Fruit fly (Drosophila melanogaster) whole organism, wandering third instar larva: ENCODE results near the gene CG12502.

Experiments used
- Abd-B ChIP-seq: fragments of >200 bp; optimal IDR thresholded peaks from 2 replicates; lab custom pipeline; 2017; ENCODE audit warnings: missing biosample characterization, missing genetic modification characterization
- CG32264 ChIP-seq: fragments of 200-800 bp; sonication (Bioruptor generic); optimal IDR thresholded peaks from 2 replicates; lab custom pipeline; 2016; ENCODE audit warnings: missing biosample characterization, missing genetic modification characterization
- CG9705 ChIP-seq: fragments of 200-800 bp; sonication (Bioruptor generic); optimal IDR thresholded peaks from 2 replicates; lab custom pipeline; 2018; ENCODE audit warnings: missing biosample characterization, mild to moderate bottlenecking, missing genetic modification characterization
- CrebA ChIP-seq: fragments of 200-800 bp; sonication (Bioruptor generic); optimal IDR thresholded peaks from 2 replicates; lab custom pipeline; 2016; ENCODE audit warnings: missing biosample characterization, mild to moderate bottlenecking, missing genetic modification characterization, borderline replicate concordance
- Dfd ChIP-seq: fragments of >200 bp; optimal IDR thresholded peaks from 2 replicates; lab custom pipeline; 2017; ENCODE audit warnings: missing biosample characterization, missing genetic modification characterization
- Dif ChIP-seq: fragments of 200-275, 200-300 bp; sonication (Bioruptor generic); optimal IDR thresholded peaks from 2 replicates; lab custom pipeline; 2018; ENCODE audit warnings: missing biosample characterization, missing genetic modification characterization; ENCODE audit not compliant: partially characterized antibody
- GATAd ChIP-seq: sonication (Bioruptor generic); optimal IDR thresholded peaks from 2 replicates; lab custom pipeline; 2016; ENCODE audit warnings: missing biosample characterization, missing genetic modification characterization
- HLH106 ChIP-seq: fragments of 200-800 bp; optimal IDR thresholded peaks from 3 replicates; lab custom pipeline; 2019; ENCODE audit warnings: missing biosample characterization, mild to moderate bottlenecking, missing genetic modification characterization, moderate library complexity
- Hnf4 ChIP-seq: fragments of 200-800 bp; sonication (Bioruptor generic); optimal IDR thresholded peaks from 2 replicates; lab custom pipeline; 2016; ENCODE audit warnings: missing biosample characterization, mild to moderate bottlenecking, missing genetic modification characterization
- Hr78 ChIP-seq: fragments of >200 bp; optimal IDR thresholded peaks from 2 replicates; lab custom pipeline; 2017; ENCODE audit warnings: missing biosample characterization, missing genetic modification characterization
- Hr83 ChIP-seq: fragments of 200-300 bp; sonication (Bioruptor generic); optimal IDR thresholded peaks from 2 replicates; lab custom pipeline; 2016; ENCODE audit warnings: missing biosample characterization, mild to moderate bottlenecking, missing genetic modification characterization, moderate library complexity; ENCODE audit not compliant: poor library complexity, severe bottlenecking
- Jra ChIP-seq: sonication (Bioruptor generic); optimal IDR thresholded peaks from 2 replicates; lab custom pipeline; 2016; ENCODE audit warnings: missing biosample characterization, missing genetic modification characterization
- Mio ChIP-seq: sonication (Bioruptor generic); optimal IDR thresholded peaks from 2 replicates; lab custom pipeline; 2016; ENCODE audit warnings: missing biosample characterization, missing genetic modification characterization
- Myc ChIP-seq: fragments of >200 bp; optimal IDR thresholded peaks from 2 replicates; lab custom pipeline; 2017
- N ChIP-seq: fragments of >200 bp; optimal IDR thresholded peaks from 2 replicates; lab custom pipeline; 2018; ENCODE audit warnings: missing biosample characterization, missing external identifiers, missing genetic modification characterization
- OdsH ChIP-seq: fragments of 200-800 bp; sonication (Bioruptor generic); optimal IDR thresholded peaks from 2 replicates; lab custom pipeline; 2016; ENCODE audit warnings: missing biosample characterization, mild to moderate bottlenecking, missing genetic modification characterization
- Rel ChIP-seq, 2 experiments: fragments of 200-800 bp; sonication (Bioruptor generic) in 1 of 2; optimal IDR thresholded peaks; 2 replicates in 1 of 2; 3 replicates in 1 of 2; lab custom pipeline; 2016 to 2019; ENCODE audit warnings: mild to moderate bottlenecking in 2 of 2, missing biosample characterization in 2 of 2, missing genetic modification characterization in 2 of 2, moderate library complexity in 1 of 2
- Sp1 ChIP-seq: fragments of 200-800 bp; sonication (Bioruptor generic); optimal IDR thresholded peaks from 3 replicates; lab custom pipeline; 2019; ENCODE audit warnings: missing biosample characterization, mild to moderate bottlenecking, missing genetic modification characterization, moderate library complexity
- Vsx2 ChIP-seq: fragments of 200-300, 225-300 bp; sonication (Bioruptor generic); optimal IDR thresholded peaks from 2 replicates; lab custom pipeline; 2018; ENCODE audit warnings: missing biosample characterization, missing genetic modification characterization; ENCODE audit not compliant: partially characterized antibody
- br ChIP-seq: fragments of 200-800 bp; sonication (Bioruptor generic); optimal IDR thresholded peaks from 2 replicates; lab custom pipeline; 2016; ENCODE audit warnings: missing biosample characterization, missing genetic modification characterization
- brk ChIP-seq: fragments of 200-800 bp; sonication (Bioruptor generic); optimal IDR thresholded peaks from 2 replicates; lab custom pipeline; 2016; ENCODE audit warnings: missing biosample characterization, mild to moderate bottlenecking, missing genetic modification characterization
- dl ChIP-seq, 2 experiments: fragments of 175-275, 200-275 bp in 1 of 2; fragments of 200-275 bp in 1 of 2; sonication (Bioruptor generic); optimal IDR thresholded peaks; lab custom pipeline; 2018; ENCODE audit warnings: mild to moderate bottlenecking in 2 of 2, missing biosample characterization in 2 of 2, missing genetic modification characterization in 2 of 2, moderate library complexity in 2 of 2; ENCODE audit not compliant: partially characterized antibody in 2 of 2, insufficient read depth in 1 of 2
- dmrt93B ChIP-seq: fragments of 200-800 bp; sonication (Bioruptor generic); optimal IDR thresholded peaks from 2 replicates; lab custom pipeline; 2018; ENCODE audit warnings: missing biosample characterization, mild to moderate bottlenecking, missing genetic modification characterization
- dsf ChIP-seq: sonication (Bioruptor generic); optimal IDR thresholded peaks from 2 replicates; lab custom pipeline; 2016; ENCODE audit warnings: missing biosample characterization, missing genetic modification characterization, borderline replicate concordance
- ey ChIP-seq: fragments of 200-800 bp; sonication (Bioruptor generic); optimal IDR thresholded peaks from 2 replicates; lab custom pipeline; 2016; ENCODE audit warnings: missing biosample characterization, missing genetic modification characterization
- foxo ChIP-seq, 2 experiments: fragments of 200-800 bp; sonication (Bioruptor generic); optimal IDR thresholded peaks; 2 replicates in 1 of 2; 3 replicates in 1 of 2; lab custom pipeline; 2016 to 2017; ENCODE audit warnings: missing biosample characterization in 2 of 2, missing genetic modification characterization in 2 of 2
- fru ChIP-seq: fragments of 200-800 bp; sonication (Bioruptor generic); optimal IDR thresholded peaks from 3 replicates; lab custom pipeline; 2016; ENCODE audit warnings: missing biosample characterization, mild to moderate bottlenecking, missing genetic modification characterization
- h ChIP-seq: fragments of 200-800 bp; sonication (Bioruptor generic); optimal IDR thresholded peaks from 3 replicates; lab custom pipeline; 2016; ENCODE audit warnings: missing biosample characterization, mild to moderate bottlenecking, missing genetic modification characterization
- jim ChIP-seq: fragments of 175-275, 200-325 bp; sonication (Bioruptor generic); optimal IDR thresholded peaks from 2 replicates; lab custom pipeline; 2016; ENCODE audit warnings: missing biosample characterization, mild to moderate bottlenecking, missing genetic modification characterization
- lola ChIP-seq: fragments of >200 bp; optimal IDR thresholded peaks from 2 replicates; lab custom pipeline; 2017; ENCODE audit warnings: missing biosample characterization, missing genetic modification characterization
- pan ChIP-seq: fragments of >200 bp; optimal IDR thresholded peaks from 2 replicates; lab custom pipeline; 2017
- psq ChIP-seq: fragments of 200-800 bp; sonication (Bioruptor generic); optimal IDR thresholded peaks from 3 replicates; lab custom pipeline; 2017; ENCODE audit warnings: missing biosample characterization, mild to moderate bottlenecking, missing genetic modification characterization, moderate library complexity
- rgr ChIP-seq: fragments of 200-800 bp; sonication (Bioruptor generic); optimal IDR thresholded peaks from 3 replicates; lab custom pipeline; 2016; ENCODE audit warnings: missing biosample characterization, mild to moderate bottlenecking, missing genetic modification characterization
- sage ChIP-seq: fragments of 200-800 bp; sonication (Bioruptor generic); optimal IDR thresholded peaks from 2 replicates; lab custom pipeline; 2016; ENCODE audit warnings: missing biosample characterization, mild to moderate bottlenecking, missing genetic modification characterization
- sv ChIP-seq: fragments of 200-800 bp; sonication (Bioruptor generic); optimal IDR thresholded peaks from 3 replicates; lab custom pipeline; 2016; ENCODE audit warnings: missing biosample characterization, missing genetic modification characterization
- tai ChIP-seq: sonication (Bioruptor generic); optimal IDR thresholded peaks from 2 replicates; lab custom pipeline; 2016; ENCODE audit warnings: missing biosample characterization, missing genetic modification characterization
- usp ChIP-seq: fragments of >200 bp; optimal IDR thresholded peaks from 2 replicates; lab custom pipeline; 2017; ENCODE audit warnings: missing biosample characterization, missing genetic modification characterization
- woc ChIP-seq: sonication (Bioruptor generic); optimal IDR thresholded peaks from 2 replicates; lab custom pipeline; 2016; ENCODE audit warnings: missing biosample characterization, mild to moderate bottlenecking, missing genetic modification characterization

CG12502 gene

dm6 chr3L:835455-836034 lies 29.7 kb upstream of the CG12502 start, which contains the start of gene CG42554:
Gene CG42554 (plus strand): TSS chr3L:835683.
- TF ChIP-seq Hnf4 (GFP tag; lab: Kevin White, UChicago) (peak; percentile 5), rgr (peak; percentile 23), ey (no peak)

- TF ChIP-seq CG32264 (GFP tag; lab: Kevin White, UChicago): peak; percentile 71
- TF ChIP-seq Jra (GFP tag; lab: Kevin White, UChicago): peak; percentile 92
- no peak for TF ChIP-seq Abd-B (GFP tag; lab: Kevin White, UChicago)
- TF ChIP-seq br (GFP tag; lab: Kevin White, UChicago): peak; percentile 92
- no peak for TF ChIP-seq CrebA (GFP tag; lab: Kevin White, UChicago)
- peak; percentile 95 for TF ChIP-seq h (GFP tag; lab: Kevin White, UChicago)
- TF ChIP-seq OdsH: peak; percentile 90
- peak; percentile 81 for TF ChIP-seq Myc (lab: Kevin White, UChicago)
- TF ChIP-seq foxo (GFP tag; optimal IDR thresholded peaks at IDR 0.05; lab: Kevin White, UChicago): peak; percentile 7 to 95
- peak; percentile 93 for TF ChIP-seq Hnf4 (GFP tag; lab: Kevin White, UChicago)
- TF ChIP-seq Vsx2 (GFP tag; lab: Kevin White, UChicago): no peak
- TF ChIP-seq Sp1 (GFP tag; lab: Kevin White, UChicago): peak; percentile 90
- TF ChIP-seq HLH106 (tag; lab: Kevin White, UChicago): peak; percentile 93
- no peak for TF ChIP-seq N (GFP tag; lab: Kevin White, UChicago)
- no peak for TF ChIP-seq Dif (GFP tag; lab: Kevin White, UChicago)
- no peak for TF ChIP-seq Dfd (GFP tag; lab: Kevin White, UChicago)
- TF ChIP-seq ey: peak; percentile 94
- no peak for TF ChIP-seq brk (GFP tag; lab: Kevin White, UChicago)
- no peak for TF ChIP-seq dl (GFP tag; optimal IDR thresholded peaks at IDR 0.05; lab: Kevin White, UChicago; ENCODE audit: insufficient read depth in 1 of 2, partially characterized antibody in 2 of 2)
- TF ChIP-seq woc (GFP tag; lab: Kevin White, UChicago): peak; percentile 93
- TF ChIP-seq fru (GFP tag; lab: Kevin White, UChicago): peak; percentile 94
- TF ChIP-seq Hr83 (GFP tag; lab: Kevin White, UChicago): peak; percentile 85
- peak; percentile 94 for TF ChIP-seq rgr
- peak; percentile 79 for TF ChIP-seq dmrt93B (GFP tag; lab: Kevin White, UChicago)
- no peak for TF ChIP-seq pan (lab: Kevin White, UChicago)
- no peak for TF ChIP-seq sage (GFP tag; lab: Kevin White, UChicago)
- TF ChIP-seq Mio: peak; percentile 61
- TF ChIP-seq dsf (GFP tag; lab: Kevin White, UChicago): peak; percentile 78
- no peak for TF ChIP-seq Rel (GFP tag; optimal IDR thresholded peaks at IDR 0.05; lab: Kevin White, UChicago)
- peak; percentile 75 for TF ChIP-seq Rel (tag; optimal IDR thresholded peaks at IDR 0.05; lab: Kevin White, UChicago)
- TF ChIP-seq psq (GFP tag; lab: Kevin White, UChicago): peak; percentile 84
- no peak for TF ChIP-seq tai
- no peak for TF ChIP-seq lola (GFP tag; lab: Kevin White, UChicago)
- no peak for TF ChIP-seq usp (GFP tag; lab: Kevin White, UChicago)
- no peak for TF ChIP-seq Hr78 (GFP tag; lab: Kevin White, UChicago)
- peak; percentile 93 for TF ChIP-seq sv
- peak; percentile 47 for TF ChIP-seq jim
- no peak for TF ChIP-seq GATAd (GFP tag; lab: Kevin White, UChicago)
- TF ChIP-seq CG9705 (GFP tag; lab: Kevin White, UChicago): peak; percentile 90
Observed at dm6 chr3L:837552-838187, 27.5 kb upstream of the CG12502 start, which contains the start of the genes CG13901 and CG13887. Gene CG13901 (minus strand): TSS chr3L:837821. Gene CG13887 (plus strand): TSS chr3L:837861.
